Fruit fly (Drosophila melanogaster) whole organism: ENCODE measurements around the gene CG7728.

Experiments
- CG8478 ChIP-seq: fragments of >200 bp; optimal IDR thresholded peaks from 2 replicates; lab custom pipeline; 2018; ENCODE audit warnings: inconsistent platforms
- Dll ChIP-seq: fragments of >200 bp; optimal IDR thresholded peaks from 2 replicates; lab custom pipeline; 2017
- EcR ChIP-seq, 2 experiments: fragments of >200 bp; optimal IDR thresholded peaks; 2 replicates each; lab custom pipeline; 2017; ENCODE audit warnings: missing biosample characterization in 2 of 2, missing genetic modification characterization in 2 of 2, missing genetic modification reagents in 2 of 2
- pan ChIP-seq: fragments of >200 bp; optimal IDR thresholded peaks from 2 replicates; lab custom pipeline; 2017
- psq ChIP-seq: fragments of >200 bp; optimal IDR thresholded peaks from 2 replicates; lab custom pipeline; 2017
- usp ChIP-seq: fragments of >200 bp; optimal IDR thresholded peaks from 2 replicates; lab custom pipeline; 2017; ENCODE audit warnings: missing biosample characterization, missing genetic modification characterization, mixed read lengths

- TF ChIP-seq EcR (GFP tag; optimal IDR thresholded peaks at IDR 0.05; lab: Kevin White, UChicago) (no peak), CG8478 (lab: Kevin White, UChicago) (no peak), pan (lab: Kevin White, UChicago) (no peak), psq (no peak), Dll (no peak), usp (no peak)
Observed at dm6 chr3L:17035492-17035891, 19.2 kb downstream of the CG7728 start, which contains the start of gene beg.
